Worm (Caenorhabditis elegans) whole organism, young adult: Measurements from ENCODE around the gene sws-1.

Experiments used
- ama-1 ChIP-seq, 3 experiments: fragments of 150-350 bp in 1 of 3; sonication (generic microtip) in 2 of 3; optimal IDR thresholded peaks; 2 replicates each; lab custom pipeline; 2014 to 2018; ENCODE audit warnings: missing biosample characterization in 2 of 3, missing genetic modification characterization in 2 of 3, missing genetic modification reagents in 2 of 3
- atf-7 ChIP-seq: sonication (generic microtip); optimal IDR thresholded peaks from 2 replicates; lab custom pipeline; 2017; ENCODE audit warnings: mild to moderate bottlenecking, missing genetic modification characterization, missing compliant biosample characterization
- attf-6 ChIP-seq: fragments of 200-800 bp; sonication (Bioruptor generic); IDR thresholded peaks from 2 replicates; pipeline ENCODE4 v1.3.6; 2022; ENCODE audit warnings: missing genetic modification reagents, missing genetic modification characterization, missing compliant biosample characterization
- ceh-40 ChIP-seq: fragments of 200-800 bp; sonication (Bioruptor generic); IDR thresholded peaks from 2 replicates; pipeline ENCODE4 v1.3.6; 2022; ENCODE audit warnings: missing genetic modification characterization, missing compliant biosample characterization
- dpl-1 ChIP-seq: fragments of 150-350 bp; optimal IDR thresholded peaks from 2 replicates; lab custom pipeline; 2014; ENCODE audit warnings: missing biosample characterization, missing genetic modification reagents, missing genetic modification characterization
- hlh-12 ChIP-seq: sonication (generic microtip); optimal IDR thresholded peaks from 2 replicates; lab custom pipeline; 2016; ENCODE audit warnings: missing genetic modification characterization, missing compliant biosample characterization
- lsy-27 ChIP-seq: sonication (generic microtip); optimal IDR thresholded peaks from 2 replicates; lab custom pipeline; 2017; ENCODE audit warnings: missing genetic modification characterization, mild to moderate bottlenecking, missing compliant biosample characterization, antibody characterized with exemption, missing genotype, borderline replicate concordance; ENCODE audit not compliant: insufficient read depth
- madf-10 ChIP-seq: sonication (generic microtip); optimal IDR thresholded peaks from 2 replicates; lab custom pipeline; 2016; ENCODE audit warnings: mild to moderate bottlenecking, missing genetic modification characterization, missing compliant biosample characterization
- nfya-1 ChIP-seq: sonication (generic microtip); optimal IDR thresholded peaks from 2 replicates; lab custom pipeline; 2017; ENCODE audit warnings: antibody characterized with exemption, missing compliant biosample characterization, missing genetic modification characterization, borderline replicate concordance; ENCODE audit not compliant: insufficient read depth
- unc-62 ChIP-seq: fragments of 150-350 bp; optimal IDR thresholded peaks from 2 replicates; lab custom pipeline; 2014; ENCODE audit warnings: missing biosample characterization, missing genetic modification reagents, missing genetic modification characterization
- zfh-2 ChIP-seq: fragments of 200-800 bp; sonication (Bioruptor generic); conservative IDR thresholded peaks from 2 replicates; pipeline ENCODE4 v1.3.6; 2022; ENCODE audit warnings: missing genetic modification reagents, missing genetic modification characterization, missing compliant biosample characterization

- TF ChIP-seq hlh-12 (tag; lab: Kevin White, UChicago), result no peak
- TF ChIP-seq unc-62 (GFP tag; lab: Kevin White, UChicago), result no peak
- no peak for TF ChIP-seq nfya-1 (tag; lab: Kevin White, UChicago)
- no peak for TF ChIP-seq madf-10
- TF ChIP-seq ama-1 (optimal IDR thresholded peaks at IDR 0.05; lab: Kevin White, UChicago), result no peak
- no peak for TF ChIP-seq ama-1 (GFP tag; optimal IDR thresholded peaks at IDR 0.05; lab: Kevin White, UChicago)
- no peak for TF ChIP-seq dpl-1 (GFP tag; lab: Kevin White, UChicago)
- no peak for TF ChIP-seq attf-6
- TF ChIP-seq ceh-40 (GFP tag; lab: Robert Waterston, UW), result no peak
- TF ChIP-seq zfh-2, result no peak
- TF ChIP-seq lsy-27 (tag; lab: Kevin White, UChicago), result no peak
- TF ChIP-seq atf-7 (tag; lab: Kevin White, UChicago), result no peak
These were observed 43.4 kb upstream of the sws-1 start, which contains the start of gene Y39B6A.29 for ce11 chrV:19024683-19025082.
